Worm (Caenorhabditis elegans) whole organism, late embryonic: ENCODE measurements around the gene M03E7.3.

Source experiments
- C08G9.2 ChIP-seq: sonication (generic microtip); optimal IDR thresholded peaks from 2 replicates; lab custom pipeline; 2016; ENCODE audit warnings: mild to moderate bottlenecking, missing genetic modification characterization, moderate library complexity, missing compliant biosample characterization
- T23F11.4 ChIP-seq: fragments of 200-800 bp; sonication (Bioruptor generic); optimal IDR thresholded peaks from 2 replicates; lab custom pipeline; 2018; ENCODE audit warnings: mild to moderate bottlenecking, missing genetic modification characterization, missing compliant biosample characterization
- Y22D7AL.16 ChIP-seq: sonication (generic microtip); optimal IDR thresholded peaks from 2 replicates; lab custom pipeline; 2016; ENCODE audit warnings: missing genetic modification characterization, missing compliant biosample characterization
- ama-1 ChIP-seq: fragments of 150-350 bp; optimal IDR thresholded peaks from 2 replicates; lab custom pipeline; 2014
- ceh-14 ChIP-seq: sonication (generic microtip); optimal IDR thresholded peaks from 2 replicates; lab custom pipeline; 2016; ENCODE audit warnings: missing genotype, missing genetic modification characterization, missing compliant biosample characterization
- ceh-18 ChIP-seq: sonication (generic microtip); optimal IDR thresholded peaks from 2 replicates; lab custom pipeline; 2016; ENCODE audit warnings: missing genetic modification characterization, missing compliant biosample characterization
- ceh-2 ChIP-seq: sonication (generic microtip); optimal IDR thresholded peaks from 2 replicates; lab custom pipeline; 2016; ENCODE audit warnings: missing genotype, missing genetic modification characterization, missing compliant biosample characterization
- ceh-24 ChIP-seq: sonication (generic microtip); optimal IDR thresholded peaks from 2 replicates; lab custom pipeline; 2016; ENCODE audit warnings: mild to moderate bottlenecking, missing genetic modification characterization, missing compliant biosample characterization
- ceh-31 ChIP-seq: sonication (generic microtip); optimal IDR thresholded peaks from 2 replicates; lab custom pipeline; 2016; ENCODE audit warnings: missing genetic modification characterization, missing compliant biosample characterization
- ceh-34 ChIP-seq: sonication (generic microtip); optimal IDR thresholded peaks from 2 replicates; lab custom pipeline; 2016; ENCODE audit warnings: mild to moderate bottlenecking, missing genetic modification characterization, missing compliant biosample characterization
- ceh-45 ChIP-seq: fragments of 200-800 bp; sonication (Bioruptor generic); IDR thresholded peaks from 2 replicates; pipeline ENCODE4 v1.3.6; 2022; ENCODE audit warnings: missing genetic modification reagents, missing genetic modification characterization, missing compliant biosample characterization
- ceh-48 ChIP-seq: sonication (generic microtip); optimal IDR thresholded peaks from 2 replicates; lab custom pipeline; 2016; ENCODE audit warnings: missing genetic modification characterization, inconsistent platforms, missing compliant biosample characterization
- ceh-6 ChIP-seq: fragments of 200-800 bp; sonication (Bioruptor generic); optimal IDR thresholded peaks from 2 replicates; lab custom pipeline; 2018; ENCODE audit warnings: mild to moderate bottlenecking, missing genetic modification characterization, missing compliant biosample characterization
- ceh-9 ChIP-seq: sonication (generic microtip); optimal IDR thresholded peaks from 2 replicates; lab custom pipeline; 2016; ENCODE audit warnings: mild to moderate bottlenecking, missing genetic modification characterization, inconsistent platforms, missing compliant biosample characterization
- dve-1 ChIP-seq: sonication (generic microtip); optimal IDR thresholded peaks from 2 replicates; lab custom pipeline; 2017; ENCODE audit warnings: antibody characterized with exemption, mild to moderate bottlenecking, missing genetic modification characterization, missing compliant biosample characterization
- elt-2 ChIP-seq: sonication (generic microtip); optimal IDR thresholded peaks from 2 replicates; lab custom pipeline; 2016; ENCODE audit warnings: missing genetic modification reagents, missing genetic modification characterization, missing compliant biosample characterization
- elt-4 ChIP-seq: sonication (generic microtip); optimal IDR thresholded peaks from 2 replicates; lab custom pipeline; 2016; ENCODE audit warnings: missing genetic modification characterization, missing compliant biosample characterization
- ets-4 ChIP-seq: sonication (generic microtip); optimal IDR thresholded peaks from 2 replicates; lab custom pipeline; 2016; ENCODE audit warnings: missing genetic modification characterization, missing compliant biosample characterization
- fkh-6 ChIP-seq: sonication (generic microtip); optimal IDR thresholded peaks from 2 replicates; lab custom pipeline; 2016; ENCODE audit warnings: missing genetic modification characterization, missing compliant biosample characterization
- gmeb-2 ChIP-seq: sonication (generic microtip); optimal IDR thresholded peaks from 2 replicates; lab custom pipeline; 2016; ENCODE audit warnings: missing genetic modification characterization, inconsistent platforms, missing compliant biosample characterization
- hlh-13 ChIP-seq: fragments of 200-800 bp; sonication (Bioruptor generic); optimal IDR thresholded peaks from 2 replicates; lab custom pipeline; 2018; ENCODE audit warnings: mild to moderate bottlenecking, missing genetic modification characterization, missing compliant biosample characterization
- hlh-15 ChIP-seq: sonication (generic microtip); optimal IDR thresholded peaks from 2 replicates; lab custom pipeline; 2016; ENCODE audit warnings: missing genetic modification characterization, missing compliant biosample characterization
- hlh-30 ChIP-seq: sonication (generic microtip); optimal IDR thresholded peaks from 2 replicates; lab custom pipeline; 2017; ENCODE audit warnings: antibody characterized with exemption, missing genetic modification characterization, missing compliant biosample characterization; ENCODE audit not compliant: insufficient read depth
- hlh-8 ChIP-seq: sonication (generic microtip); optimal IDR thresholded peaks from 2 replicates; lab custom pipeline; 2016; ENCODE audit warnings: missing genotype, missing genetic modification characterization, missing compliant biosample characterization
- lim-6 ChIP-seq: sonication (generic microtip); optimal IDR thresholded peaks from 2 replicates; lab custom pipeline; 2016; ENCODE audit warnings: missing genetic modification characterization, missing compliant biosample characterization
- madf-2 ChIP-seq: sonication (generic microtip); optimal IDR thresholded peaks from 2 replicates; lab custom pipeline; 2017; ENCODE audit warnings: missing genetic modification characterization, missing compliant biosample characterization
- nfya-1 ChIP-seq: sonication (generic microtip); optimal IDR thresholded peaks from 2 replicates; lab custom pipeline; 2017; ENCODE audit warnings: missing genetic modification characterization, mild to moderate bottlenecking, missing compliant biosample characterization, antibody characterized with exemption, moderate library complexity
- npax-4 ChIP-seq: sonication (generic microtip); optimal IDR thresholded peaks from 2 replicates; lab custom pipeline; 2016; ENCODE audit warnings: missing genetic modification characterization, missing compliant biosample characterization
- odd-2 ChIP-seq: sonication (generic microtip); optimal IDR thresholded peaks from 2 replicates; lab custom pipeline; 2017; ENCODE audit warnings: antibody characterized with exemption, mild to moderate bottlenecking, missing genetic modification characterization, missing compliant biosample characterization
- pag-3 ChIP-seq: sonication (generic microtip); optimal IDR thresholded peaks from 2 replicates; lab custom pipeline; 2016; ENCODE audit warnings: missing compliant biosample characterization, missing genetic modification characterization, borderline replicate concordance
- pat-9 ChIP-seq: fragments of 200-800 bp; sonication (Bioruptor generic); optimal IDR thresholded peaks from 2 replicates; lab custom pipeline; 2018; ENCODE audit warnings: mild to moderate bottlenecking, missing genetic modification characterization, moderate library complexity, missing compliant biosample characterization
- pha-2 ChIP-seq: sonication (generic microtip); optimal IDR thresholded peaks from 2 replicates; lab custom pipeline; 2017; ENCODE audit warnings: mild to moderate bottlenecking, missing genetic modification characterization, missing compliant biosample characterization
- pha-4 ChIP-seq: fragments of 150-350 bp; optimal IDR thresholded peaks from 2 replicates; lab custom pipeline; 2018; ENCODE audit warnings: missing biosample characterization, missing genetic modification reagents, missing genetic modification characterization
- pqm-1 ChIP-seq: sonication (generic microtip); optimal IDR thresholded peaks from 2 replicates; lab custom pipeline; 2016; ENCODE audit warnings: missing genetic modification characterization, missing compliant biosample characterization
- pros-1 ChIP-seq: fragments of 150-350 bp; optimal IDR thresholded peaks from 2 replicates; lab custom pipeline; 2014; ENCODE audit warnings: missing biosample characterization, missing genetic modification reagents, missing genetic modification characterization
- ref-2 ChIP-seq: sonication (generic microtip); optimal IDR thresholded peaks from 2 replicates; lab custom pipeline; 2016; ENCODE audit warnings: missing genetic modification characterization, missing compliant biosample characterization
- sdc-2 ChIP-seq: sonication (generic microtip); optimal IDR thresholded peaks from 2 replicates; lab custom pipeline; 2016; ENCODE audit warnings: missing genotype, missing genetic modification characterization, missing compliant biosample characterization
- sox-2 ChIP-seq: fragments of 200-800 bp; sonication (Bioruptor generic); IDR thresholded peaks from 2 replicates; pipeline ENCODE4 v1.3.6; 2022; ENCODE audit warnings: missing genetic modification reagents, missing genetic modification characterization, missing compliant biosample characterization
- syd-9 ChIP-seq: sonication (generic microtip); optimal IDR thresholded peaks from 2 replicates; lab custom pipeline; 2016; ENCODE audit warnings: mild to moderate bottlenecking, missing genetic modification characterization, moderate library complexity, missing compliant biosample characterization
- tbx-2 ChIP-seq: sonication (generic microtip); optimal IDR thresholded peaks from 2 replicates; lab custom pipeline; 2016; ENCODE audit warnings: missing genetic modification characterization, missing compliant biosample characterization
- tbx-7 ChIP-seq: sonication (generic microtip); optimal IDR thresholded peaks from 2 replicates; lab custom pipeline; 2016; ENCODE audit warnings: missing genotype, missing genetic modification characterization, missing compliant biosample characterization
- unc-42 ChIP-seq: sonication (generic microtip); optimal IDR thresholded peaks from 2 replicates; lab custom pipeline; 2016; ENCODE audit warnings: missing genotype, missing genetic modification characterization, missing compliant biosample characterization
- unc-86 ChIP-seq: sonication (generic microtip); optimal IDR thresholded peaks from 2 replicates; lab custom pipeline; 2016; ENCODE audit warnings: missing genetic modification characterization, missing compliant biosample characterization
- zip-5 ChIP-seq: sonication (generic microtip); optimal IDR thresholded peaks from 2 replicates; lab custom pipeline; 2016; ENCODE audit warnings: missing genetic modification characterization, missing compliant biosample characterization

M03E7.3 gene

ce11 chrV:5601263-5601662, 13.6 kb upstream of the M03E7.3 start, which contains the start of gene CD4.8:
Gene CD4.8 (minus strand): TSS chrV:5601363.
- no peak for TF ChIP-seq ceh-14 (tag; lab: Kevin White, UChicago)
- no peak for TF ChIP-seq odd-2 (tag; lab: Kevin White, UChicago)
- no peak for TF ChIP-seq Y22D7AL.16 (tag; lab: Kevin White, UChicago)
- TF ChIP-seq unc-86 (tag; lab: Kevin White, UChicago): no peak
- TF ChIP-seq sox-2 (GFP tag; lab: Robert Waterston, UW): no peak
- no peak for TF ChIP-seq pha-2 (tag; lab: Kevin White, UChicago)
- TF ChIP-seq pag-3 (tag; lab: Kevin White, UChicago): no peak
- TF ChIP-seq ceh-18 (tag; lab: Kevin White, UChicago): no peak
- TF ChIP-seq unc-42 (tag; lab: Kevin White, UChicago): no peak
- no peak for TF ChIP-seq pat-9 (tag; lab: Kevin White, UChicago)

ce11 chrV:5606255-5606654, 8.6 kb upstream of the M03E7.3 start, which contains the start of gene CD4.1:
Gene CD4.1 (plus strand): TSS chrV:5606555.
- TF ChIP-seq zip-5 (tag; lab: Kevin White, UChicago): no peak
- TF ChIP-seq ref-2 (tag; lab: Kevin White, UChicago): no peak
- no peak for TF ChIP-seq pat-9 (tag; lab: Kevin White, UChicago)
- no peak for TF ChIP-seq unc-86 (tag; lab: Kevin White, UChicago)
- TF ChIP-seq sdc-2: no peak
- no peak for TF ChIP-seq elt-2
- no peak for TF ChIP-seq ceh-34
- no peak for TF ChIP-seq lim-6 (tag; lab: Kevin White, UChicago)
- no peak for TF ChIP-seq npax-4 (tag; lab: Kevin White, UChicago)
- no peak for TF ChIP-seq gmeb-2 (tag; lab: Kevin White, UChicago)
- TF ChIP-seq syd-9 (tag; lab: Kevin White, UChicago): no peak
- TF ChIP-seq T23F11.4: no peak

ce11 chrV:5610186-5610585, 4.6 kb upstream of the M03E7.3 start:
- TF ChIP-seq pqm-1 (tag; lab: Kevin White, UChicago): no peak
- TF ChIP-seq ceh-6: no peak
- no peak for TF ChIP-seq dve-1 (tag; lab: Kevin White, UChicago)
- TF ChIP-seq npax-4 (tag; lab: Kevin White, UChicago): no peak
- TF ChIP-seq ama-1 (lab: Kevin White, UChicago): no peak
- TF ChIP-seq tbx-2 (tag; lab: Kevin White, UChicago): no peak
- no peak for TF ChIP-seq pros-1
- TF ChIP-seq hlh-30: no peak
- TF ChIP-seq nfya-1 (tag; lab: Kevin White, UChicago): no peak
- TF ChIP-seq ceh-31: no peak
- TF ChIP-seq pag-3 (tag; lab: Kevin White, UChicago): no peak
- TF ChIP-seq fkh-6 (tag; lab: Kevin White, UChicago): no peak
- TF ChIP-seq madf-2 (tag; lab: Kevin White, UChicago): no peak
- no peak for TF ChIP-seq C08G9.2 (tag; lab: Kevin White, UChicago)
- no peak for TF ChIP-seq hlh-15 (tag; lab: Kevin White, UChicago)
- no peak for TF ChIP-seq pha-4
- no peak for TF ChIP-seq ceh-2 (tag; lab: Kevin White, UChicago)

DNA sequence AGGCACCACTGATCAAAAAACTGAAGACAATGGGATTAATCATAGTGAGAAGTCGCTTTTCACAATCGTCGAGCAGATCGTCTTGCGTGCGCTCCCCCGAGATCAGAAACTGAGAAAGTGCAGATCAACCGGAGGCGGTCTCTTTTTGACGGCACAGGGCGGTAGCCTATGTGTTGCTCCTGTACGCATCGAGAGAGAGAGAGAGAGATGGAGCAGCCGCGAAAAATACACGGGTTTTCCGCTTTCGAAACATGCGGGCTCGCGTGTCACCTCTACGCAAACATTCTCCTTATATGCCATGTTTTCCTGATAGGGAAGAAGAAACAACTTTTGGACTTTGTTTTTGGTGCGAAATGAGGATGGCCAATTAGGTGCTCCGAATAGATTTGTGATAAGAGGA, 1.7 kb upstream of the M03E7.3 start, which contains the start of gene lrpc-1:
Gene lrpc-1, minus strand, starts transcription at position 101 of the 400 bp plus-strand sequence.
- TF ChIP-seq tbx-7: no peak
- TF ChIP-seq elt-4 (tag; lab: Kevin White, UChicago): no peak
- TF ChIP-seq ceh-31: no peak
- no peak for TF ChIP-seq hlh-8 (tag; lab: Kevin White, UChicago)
- no peak for TF ChIP-seq pat-9 (tag; lab: Kevin White, UChicago)
- TF ChIP-seq zip-5 (tag; lab: Kevin White, UChicago): no peak
- TF ChIP-seq ceh-9 (tag; lab: Kevin White, UChicago): no peak
- TF ChIP-seq pha-4: no peak
- TF ChIP-seq pqm-1 (tag; lab: Kevin White, UChicago): no peak
- no peak for TF ChIP-seq ceh-45 (GFP tag; lab: Robert Waterston, UW)
- no peak for TF ChIP-seq ceh-18 (tag; lab: Kevin White, UChicago)
- TF ChIP-seq ceh-48 (tag; lab: Kevin White, UChicago): no peak
- no peak for TF ChIP-seq ets-4 (tag; lab: Kevin White, UChicago)
- no peak for TF ChIP-seq unc-42 (tag; lab: Kevin White, UChicago)
- no peak for TF ChIP-seq lim-6 (tag; lab: Kevin White, UChicago)
- no peak for TF ChIP-seq hlh-13 (GFP tag; lab: Kevin White, UChicago)
- TF ChIP-seq ceh-24 (tag; lab: Kevin White, UChicago): no peak
- TF ChIP-seq, all 69 proteins: peak for 0
